Fruit fly (Drosophila melanogaster) whole organism, embryonic: Measurements from ENCODE around the gene CG32845.

Source experiments
- Ada2b ChIP-seq: fragments of 200-800 bp; sonication (Bioruptor generic); IDR thresholded peaks from 2 replicates; pipeline ENCODE4 v1.3.6; 2022; ENCODE audit warnings: missing biosample characterization, missing genetic modification characterization
- Atf-2 ChIP-seq: fragments of 200-800 bp; sonication (Bioruptor generic); optimal IDR thresholded peaks from 2 replicates; lab custom pipeline; 2016; ENCODE audit warnings: missing biosample characterization, missing genetic modification characterization
- BtbVII ChIP-seq: fragments of 200-800 bp; sonication (Bioruptor generic); optimal IDR thresholded peaks from 3 replicates; lab custom pipeline; 2017; ENCODE audit warnings: missing biosample characterization, mild to moderate bottlenecking, missing genetic modification characterization
- CG10543 ChIP-seq: fragments of 200-800 bp; sonication (Bioruptor generic); optimal IDR thresholded peaks from 3 replicates; lab custom pipeline; 2017; ENCODE audit warnings: missing biosample characterization, mild to moderate bottlenecking, missing genetic modification characterization, moderate library complexity
- CG11696 ChIP-seq: fragments of 200-800 bp; sonication (Bioruptor generic); IDR thresholded peaks from 2 replicates; pipeline ENCODE4 v1.3.6; 2022; ENCODE audit warnings: missing biosample characterization, missing genetic modification characterization
- CG12769 ChIP-seq: fragments of 200-800 bp; sonication (Bioruptor generic); optimal IDR thresholded peaks from 2 replicates; lab custom pipeline; 2019; ENCODE audit warnings: missing biosample characterization, mild to moderate bottlenecking, missing genetic modification characterization, moderate library complexity
- CG15601 ChIP-seq: fragments of 200-800 bp; sonication (Bioruptor generic); optimal IDR thresholded peaks from 3 replicates; lab custom pipeline; 2019; ENCODE audit warnings: missing biosample characterization, mild to moderate bottlenecking, missing genetic modification characterization, moderate library complexity
- CG1602 ChIP-seq: fragments of 200-800 bp; sonication (Bioruptor generic); optimal IDR thresholded peaks from 3 replicates; lab custom pipeline; 2016; ENCODE audit warnings: missing biosample characterization, missing genetic modification characterization
- CG18619 ChIP-seq: fragments of 200-800 bp; sonication (Bioruptor generic); optimal IDR thresholded peaks from 3 replicates; lab custom pipeline; 2017; ENCODE audit warnings: missing biosample characterization, mild to moderate bottlenecking, missing genetic modification characterization
- CG31365 ChIP-seq: fragments of 200-800 bp; sonication (Bioruptor generic); optimal IDR thresholded peaks from 2 replicates; lab custom pipeline; 2018; ENCODE audit warnings: missing biosample characterization, mild to moderate bottlenecking, missing genetic modification characterization
- CG3281 ChIP-seq: fragments of 200-800 bp; sonication (Bioruptor generic); optimal IDR thresholded peaks from 3 replicates; lab custom pipeline; 2017; ENCODE audit warnings: missing biosample characterization, mild to moderate bottlenecking, missing genetic modification characterization
- CG34224 ChIP-seq: fragments of 200-800 bp; sonication (Bioruptor generic); IDR thresholded peaks from 3 replicates; pipeline ENCODE4 v1.3.6; 2022; ENCODE audit warnings: missing biosample characterization, missing genetic modification characterization; ENCODE audit not compliant: partially characterized antibody
- CG4730 ChIP-seq: fragments of 200-800 bp; sonication (Bioruptor generic); IDR thresholded peaks from 2 replicates; pipeline ENCODE4 v1.3.6; 2022; ENCODE audit warnings: missing biosample characterization, missing genetic modification characterization
- CG6689 ChIP-seq: fragments of 200-800 bp; sonication (Bioruptor generic); IDR thresholded peaks from 2 replicates; pipeline ENCODE4 v1.3.6; 2022; ENCODE audit warnings: missing biosample characterization, missing genetic modification characterization
- CG7271 ChIP-seq: fragments of 200-800 bp; sonication (Bioruptor generic); optimal IDR thresholded peaks from 2 replicates; lab custom pipeline; 2018; ENCODE audit warnings: missing biosample characterization, mild to moderate bottlenecking, missing genetic modification characterization, moderate library complexity
- CG9932 ChIP-seq: fragments of 200-800 bp; sonication (Bioruptor generic); IDR thresholded peaks from 2 replicates; pipeline ENCODE4 v1.3.6; 2022; ENCODE audit warnings: missing biosample characterization, missing genetic modification characterization
- CTCF ChIP-seq: fragments of 200-800 bp; sonication (Bioruptor generic); optimal IDR thresholded peaks from 2 replicates; lab custom pipeline; 2017; ENCODE audit warnings: missing biosample characterization, mild to moderate bottlenecking, missing genetic modification characterization, moderate library complexity
- CoRest ChIP-seq: fragments of 200-800 bp; sonication (Bioruptor generic); optimal IDR thresholded peaks from 3 replicates; lab custom pipeline; 2018; ENCODE audit warnings: missing biosample characterization, mild to moderate bottlenecking, missing genetic modification characterization, moderate library complexity
- D19B ChIP-seq: fragments of 200-800 bp; sonication (Bioruptor generic); optimal IDR thresholded peaks from 2 replicates; lab custom pipeline; 2017; ENCODE audit warnings: missing biosample characterization, mild to moderate bottlenecking, missing genetic modification characterization
- Dek ChIP-seq: fragments of 200-800 bp; sonication (Bioruptor generic); optimal IDR thresholded peaks from 3 replicates; lab custom pipeline; 2019; ENCODE audit warnings: missing biosample characterization, mild to moderate bottlenecking, missing genetic modification characterization, moderate library complexity
- Dref ChIP-seq: fragments of 200-800 bp; sonication (Bioruptor generic); IDR thresholded peaks from 2 replicates; pipeline ENCODE4 v1.3.6; 2022; ENCODE audit warnings: missing biosample characterization, missing genetic modification characterization
- E2f1 ChIP-seq: fragments of 200-800 bp; sonication (Bioruptor generic); IDR thresholded peaks from 2 replicates; pipeline ENCODE4 v1.3.6; 2022; ENCODE audit warnings: missing biosample characterization, missing genetic modification characterization
- HHEX ChIP-seq: fragments of 200-800 bp; sonication (Bioruptor generic); optimal IDR thresholded peaks from 3 replicates; lab custom pipeline; 2017; ENCODE audit warnings: missing biosample characterization, mild to moderate bottlenecking, missing genetic modification characterization, missing genetic modification reagents
- HLH3B ChIP-seq: fragments of 200-800 bp; sonication (Bioruptor generic); IDR thresholded peaks from 2 replicates; pipeline ENCODE4 v1.3.6; 2022; ENCODE audit warnings: missing biosample characterization, missing genetic modification characterization
- HLHmδ ChIP-seq: fragments of 200-800 bp; sonication (Bioruptor generic); optimal IDR thresholded peaks from 2 replicates; lab custom pipeline; 2018; ENCODE audit warnings: missing biosample characterization, mild to moderate bottlenecking, missing genetic modification characterization, moderate library complexity
- Hsf ChIP-seq: fragments of 200-800 bp; sonication (Bioruptor generic); optimal IDR thresholded peaks from 3 replicates; lab custom pipeline; 2016; ENCODE audit warnings: missing biosample characterization, missing genetic modification characterization
- Nf-YB ChIP-seq: fragments of 200-800 bp; sonication (Bioruptor generic); optimal IDR thresholded peaks from 3 replicates; lab custom pipeline; 2019; ENCODE audit warnings: missing biosample characterization, mild to moderate bottlenecking, missing genetic modification characterization, moderate library complexity
- Sry-δ ChIP-seq: fragments of 200-800 bp; sonication (Bioruptor generic); optimal IDR thresholded peaks from 2 replicates; lab custom pipeline; 2016; ENCODE audit warnings: missing biosample characterization, missing genetic modification characterization
- Tbp ChIP-seq: fragments of >200 bp; optimal IDR thresholded peaks from 2 replicates; lab custom pipeline; 2018; ENCODE audit warnings: missing biosample characterization, missing genetic modification characterization
- amos ChIP-seq: fragments of 200-800 bp; sonication (Bioruptor generic); IDR thresholded peaks from 2 replicates; pipeline ENCODE4 v1.3.6; 2022; ENCODE audit warnings: missing biosample characterization, missing genetic modification characterization; ENCODE audit not compliant: partially characterized antibody
- ara ChIP-seq: fragments of 200-800 bp; sonication (Bioruptor generic); IDR thresholded peaks from 2 replicates; pipeline ENCODE4 v1.3.6; 2022; ENCODE audit warnings: missing biosample characterization, missing genetic modification characterization
- br ChIP-seq: fragments of >200 bp; optimal IDR thresholded peaks from 2 replicates; lab custom pipeline; 2017
- caup ChIP-seq: fragments of 200-800 bp; sonication (Bioruptor generic); optimal IDR thresholded peaks from 3 replicates; lab custom pipeline; 2017; ENCODE audit warnings: missing biosample characterization, mild to moderate bottlenecking, missing genetic modification characterization, moderate library complexity; ENCODE audit not compliant: severe bottlenecking
- dimm ChIP-seq: fragments of 200-800 bp; sonication (Bioruptor generic); IDR thresholded peaks from 2 replicates; pipeline ENCODE4 v1.3.6; 2022; ENCODE audit warnings: missing biosample characterization, missing genetic modification characterization
- dm ChIP-seq: fragments of 200-800 bp; sonication (Bioruptor generic); optimal IDR thresholded peaks from 3 replicates; lab custom pipeline; 2016; ENCODE audit warnings: missing biosample characterization, missing genetic modification characterization
- ewg ChIP-seq: fragments of 200-800 bp; sonication (Bioruptor generic); optimal IDR thresholded peaks from 3 replicates; lab custom pipeline; 2017; ENCODE audit warnings: mild to moderate bottlenecking, missing biosample characterization, missing genetic modification reagents, missing genetic modification characterization
- fd64A ChIP-seq: fragments of 200-800 bp; sonication (Bioruptor generic); optimal IDR thresholded peaks from 3 replicates; lab custom pipeline; 2018; ENCODE audit warnings: missing biosample characterization, mild to moderate bottlenecking, missing genetic modification characterization
- gcm2 ChIP-seq: fragments of 200-800 bp; sonication (Bioruptor generic); optimal IDR thresholded peaks from 2 replicates; lab custom pipeline; 2016; ENCODE audit warnings: missing biosample characterization, missing genetic modification characterization
- grau ChIP-seq: fragments of 200-800 bp; optimal IDR thresholded peaks from 3 replicates; lab custom pipeline; 2019; ENCODE audit warnings: missing biosample characterization, mild to moderate bottlenecking, missing genetic modification characterization, moderate library complexity
- nerfin-1 ChIP-seq: fragments of 200-800 bp; sonication (Bioruptor generic); optimal IDR thresholded peaks from 3 replicates; lab custom pipeline; 2019; ENCODE audit warnings: missing biosample characterization, mild to moderate bottlenecking, missing genetic modification characterization, moderate library complexity
- onecut ChIP-seq: fragments of 200-800 bp; sonication (Bioruptor generic); IDR thresholded peaks from 2 replicates; pipeline ENCODE4 v1.3.6; 2022; ENCODE audit warnings: missing biosample characterization, missing genetic modification characterization
- org-1 ChIP-seq: fragments of 200-800 bp; sonication (Bioruptor generic); optimal IDR thresholded peaks from 2 replicates; lab custom pipeline; 2017; ENCODE audit warnings: missing biosample characterization, missing genetic modification characterization
- repo ChIP-seq: fragments of 200-800 bp; sonication (Bioruptor generic); optimal IDR thresholded peaks from 2 replicates; lab custom pipeline; 2016; ENCODE audit warnings: missing biosample characterization, missing genetic modification characterization
- sima ChIP-seq: fragments of 200-800 bp; sonication (Bioruptor generic); optimal IDR thresholded peaks from 2 replicates; lab custom pipeline; 2016; ENCODE audit warnings: missing biosample characterization, missing genetic modification characterization
- slbo ChIP-seq: fragments of 200-800 bp; sonication (Bioruptor generic); IDR thresholded peaks from 2 replicates; pipeline ENCODE4 v1.3.6; 2022; ENCODE audit warnings: missing biosample characterization, missing genetic modification characterization
- sqz ChIP-seq: fragments of 200-800 bp; sonication (Bioruptor generic); optimal IDR thresholded peaks from 3 replicates; lab custom pipeline; 2018; ENCODE audit warnings: missing biosample characterization, mild to moderate bottlenecking, missing genetic modification characterization
- tio ChIP-seq: fragments of 200-800 bp; sonication (Bioruptor generic); optimal IDR thresholded peaks from 2 replicates; lab custom pipeline; 2017; ENCODE audit warnings: missing biosample characterization, missing genetic modification characterization, inconsistent platforms
- trh ChIP-seq: fragments of 200-800 bp; sonication (Bioruptor generic); optimal IDR thresholded peaks from 2 replicates; lab custom pipeline; 2016; ENCODE audit warnings: missing biosample characterization, missing genetic modification characterization
- ttk ChIP-seq: fragments of 200-800 bp; sonication (Bioruptor generic); IDR thresholded peaks from 2 replicates; pipeline ENCODE4 v2.1.2; 2022; ENCODE audit warnings: missing biosample characterization, missing genetic modification characterization
- wek ChIP-seq: fragments of 200-800 bp; sonication (Bioruptor generic); optimal IDR thresholded peaks from 3 replicates; lab custom pipeline; 2018; ENCODE audit warnings: missing biosample characterization, mild to moderate bottlenecking, missing genetic modification characterization, moderate library complexity

Gene CG32845

dm6 chr3L:224004-224951 lies 48.9 kb downstream of the CG32845 start (continued):
- TF ChIP-seq amos (GFP tag; lab: Robert Waterston, UW) (peak; percentile 49; the same call in 1 of the 2 replicates), org-1 (GFP tag; lab: Kevin White, UChicago) (no peak), sima (GFP tag; lab: Kevin White, UChicago) (no peak), ewg (peak; percentile 76), fd64A (GFP tag; lab: Kevin White, UChicago) (peak; percentile 1), E2f1 (GFP tag; lab: Robert Waterston, UW) (no peak; the same call in 1 of the 2 replicates), CG15601 (tag; lab: Kevin White, UChicago) (no peak), dimm (GFP tag; lab: Robert Waterston, UW) (no peak), Sry-δ (GFP tag; lab: Kevin White, UChicago) (no peak), CG6689 (no peak), CG4730 (GFP tag; lab: Robert Waterston, UW) (no peak), CG18619 (GFP tag; lab: Kevin White, UChicago) (peak; percentile 52), Dek (tag; lab: Kevin White, UChicago) (no peak), BtbVII (peak; percentile 6), br (lab: Kevin White, UChicago) (no peak), CG11696 (GFP tag; lab: Robert Waterston, UW) (no peak), grau (tag; lab: Kevin White, UChicago) (no peak), CG9932 (no peak), Tbp (GFP tag; lab: Kevin White, UChicago) (peak; percentile 82), ara (GFP tag; lab: Robert Waterston, UW) (peak; percentile 44), nerfin-1 (tag; lab: Kevin White, UChicago) (no peak), CG1602 (GFP tag; lab: Kevin White, UChicago) (no peak), ttk (GFP tag; lab: Robert Waterston, UW) (no peak), CG34224 (GFP tag; lab: Robert Waterston, UW) (no peak), repo (GFP tag; lab: Kevin White, UChicago) (no peak), Ada2b (GFP tag; lab: Robert Waterston, UW) (no peak), caup (GFP tag; lab: Kevin White, UChicago) (peak; percentile 10), slbo (GFP tag; lab: Robert Waterston, UW) (peak; percentile 23; the same call in 1 of the 2 replicates), CG31365 (tag; lab: Kevin White, UChicago) (no peak), CG7271 (tag; lab: Kevin White, UChicago) (no peak), onecut (peak; percentile 3; the same call in 1 of the 2 replicates), Dref (GFP tag; lab: Robert Waterston, UW) (no peak), HHEX (GFP tag; lab: Kevin White, UChicago) (no peak), CG3281 (GFP tag; lab: Kevin White, UChicago) (no peak), wek (GFP tag; lab: Kevin White, UChicago) (no peak), trh (GFP tag; lab: Kevin White, UChicago) (no peak), CoRest (no peak), HLH3B (GFP tag; lab: Robert Waterston, UW) (peak; percentile 11; the same call in 1 of the 2 replicates), Nf-YB (GFP tag; lab: Kevin White, UChicago) (no peak), CG10543 (GFP tag; lab: Kevin White, UChicago) (peak; percentile 90), CG12769 (tag; lab: Kevin White, UChicago) (peak; percentile 16), D19B (GFP tag; lab: Kevin White, UChicago) (no peak), Hsf (GFP tag; lab: Kevin White, UChicago) (no peak), CTCF (GFP tag; lab: Kevin White, UChicago) (no peak), Atf-2 (GFP tag; lab: Kevin White, UChicago) (no peak), tio (GFP tag; lab: Kevin White, UChicago) (no peak), dm (no peak), gcm2 (GFP tag; lab: Kevin White, UChicago) (no peak), HLHmδ (peak; percentile 74), sqz (GFP tag; lab: Kevin White, UChicago) (no peak)
